Fruit fly (Drosophila melanogaster): ENCODE results near the gene CG42464.

Gene CG42464

DNA sequence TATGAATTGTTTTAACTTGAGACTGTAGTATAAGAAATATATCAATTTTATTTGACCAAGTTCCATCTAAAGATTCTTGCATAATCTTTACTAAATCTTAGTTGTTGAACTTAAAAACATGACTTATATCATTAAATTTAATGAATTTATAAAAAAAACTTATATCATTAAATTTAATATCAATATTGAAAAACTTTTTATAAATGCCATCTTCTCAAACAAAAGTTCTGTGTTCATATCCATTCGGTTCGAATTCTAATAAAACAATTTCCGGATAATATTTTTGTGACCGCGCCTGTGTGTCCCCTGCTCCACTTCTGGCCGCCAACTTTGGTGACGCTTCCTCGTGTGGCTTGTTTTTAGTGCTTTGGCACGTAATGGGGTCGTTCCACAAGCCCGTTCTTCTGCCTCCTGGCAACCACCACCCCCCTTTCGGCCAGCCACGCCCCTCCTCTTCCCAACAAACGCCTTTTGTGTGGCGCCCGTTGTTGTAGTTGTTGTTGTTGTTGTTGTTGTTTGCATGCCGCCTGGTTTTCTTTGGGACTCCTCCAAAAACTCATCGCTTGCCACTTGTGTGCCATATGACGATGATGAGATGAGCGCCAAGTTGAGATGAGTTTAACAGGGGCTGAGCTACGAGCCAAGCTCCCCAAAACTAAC lies 37.9 kb downstream of the CG42464 start:
- TF ChIP-seq psq (optimal IDR thresholded peaks at IDR 0.05), result no peak
- no peak for TF ChIP-seq ttk (optimal IDR thresholded peaks at IDR 0.05)
- no peak for TF ChIP-seq Sin3A (optimal IDR thresholded peaks at IDR 0.05)
- no peak for TF ChIP-seq insv (optimal IDR thresholded peaks at IDR 0.05)
- TF ChIP-seq h (optimal IDR thresholded peaks at IDR 0.05), result no peak
- TF ChIP-seq Myc (optimal IDR thresholded peaks at IDR 0.05), result no peak

DNA sequence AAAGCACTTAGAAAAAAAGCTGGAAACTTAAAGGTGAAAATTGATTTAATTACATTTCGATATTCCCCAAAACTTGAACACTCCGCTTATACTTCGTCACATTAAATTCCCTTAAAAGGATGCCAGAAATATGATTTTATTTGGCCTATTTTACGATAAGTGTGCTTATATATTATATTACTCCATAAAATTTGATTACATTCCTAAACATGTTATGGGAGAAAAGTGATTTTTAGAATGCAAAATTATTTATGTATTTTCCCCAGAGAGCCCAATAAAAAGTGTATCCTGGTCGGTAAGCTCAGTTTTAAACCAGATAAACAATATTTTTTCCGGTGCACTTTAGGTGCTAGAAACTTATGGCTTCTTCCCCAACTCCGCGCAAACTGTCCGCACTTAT lies 38.4 kb downstream of the CG42464 start:
- TF ChIP-seq psq (optimal IDR thresholded peaks at IDR 0.05) (no peak), insv (optimal IDR thresholded peaks at IDR 0.05) (no peak), ttk (optimal IDR thresholded peaks at IDR 0.05) (no peak), Myc (optimal IDR thresholded peaks at IDR 0.05) (no peak), h (optimal IDR thresholded peaks at IDR 0.05) (no peak), Sin3A (optimal IDR thresholded peaks at IDR 0.05) (no peak)

DNA sequence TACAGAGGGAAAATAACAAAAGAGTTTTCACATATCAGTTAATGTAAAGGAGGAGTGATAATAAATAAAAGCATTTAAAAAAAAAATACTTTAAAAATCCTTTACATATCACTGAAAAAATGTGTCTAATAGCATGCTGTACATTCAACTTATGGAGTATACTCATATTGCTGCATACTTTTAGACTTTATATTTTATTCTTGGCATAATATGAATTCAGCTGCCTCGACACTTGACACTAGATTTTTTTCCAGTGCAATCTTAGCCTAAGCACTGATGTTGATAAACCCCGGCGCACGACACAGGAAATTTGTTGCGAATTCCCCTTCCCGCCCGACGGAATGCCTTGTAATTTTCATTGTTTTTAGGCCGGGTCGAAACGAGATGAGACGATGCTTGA lies 41.2 kb downstream of the CG42464 start:
- TF ChIP-seq psq (optimal IDR thresholded peaks at IDR 0.05) (no peak), ttk (optimal IDR thresholded peaks at IDR 0.05) (no peak), h (optimal IDR thresholded peaks at IDR 0.05) (no peak), Sin3A (optimal IDR thresholded peaks at IDR 0.05) (no peak), Myc (optimal IDR thresholded peaks at IDR 0.05) (no peak), insv (optimal IDR thresholded peaks at IDR 0.05) (no peak)

DNA sequence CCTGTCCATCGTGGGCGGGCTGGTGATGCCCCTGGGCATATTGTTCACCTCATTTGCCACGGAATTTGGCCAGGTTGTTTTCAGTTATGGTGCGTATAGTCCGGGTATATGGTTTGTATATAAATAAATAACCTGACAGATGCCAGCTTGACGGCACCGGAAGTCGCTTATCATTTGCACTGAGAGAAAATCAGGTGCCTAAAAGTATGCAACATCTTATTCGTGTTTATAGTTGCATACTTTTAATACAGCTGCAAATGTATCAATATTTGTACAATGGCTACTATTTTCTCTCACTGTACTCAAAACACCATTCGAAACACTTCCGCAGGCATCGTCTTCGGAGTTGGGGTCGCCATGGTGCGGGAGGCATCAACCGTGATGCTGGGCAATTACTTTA lies 49.4 kb downstream of the CG42464 start:
- TF ChIP-seq ttk (optimal IDR thresholded peaks at IDR 0.05) (no peak), h (optimal IDR thresholded peaks at IDR 0.05) (no peak), Myc (optimal IDR thresholded peaks at IDR 0.05) (no peak), insv (optimal IDR thresholded peaks at IDR 0.05) (no peak), psq (optimal IDR thresholded peaks at IDR 0.05) (no peak), Sin3A (optimal IDR thresholded peaks at IDR 0.05) (no peak)

Measured in Kc167 (cell line).